Fruit fly (Drosophila melanogaster) whole organism, embryonic: ENCODE measurements around the gene qjt.

ENCODE experiments used
- CG18619 ChIP-seq: fragments of 200-800 bp; sonication (Bioruptor generic); optimal IDR thresholded peaks from 3 replicates; lab custom pipeline; 2017; ENCODE audit warnings: missing biosample characterization, mild to moderate bottlenecking, missing genetic modification characterization
- CG8281 ChIP-seq: fragments of 200-800 bp; sonication (Bioruptor generic); optimal IDR thresholded peaks from 2 replicates; lab custom pipeline; 2018; ENCODE audit warnings: missing biosample characterization, mild to moderate bottlenecking, missing genetic modification characterization, moderate library complexity
- CG8765 ChIP-seq: fragments of 200-800 bp; sonication (Bioruptor generic); IDR thresholded peaks from 2 replicates; pipeline ENCODE4 v1.3.6; 2022; ENCODE audit warnings: missing biosample characterization, missing genetic modification characterization
- Ets65A ChIP-seq: fragments of 200-800 bp; sonication (Bioruptor generic); peaks from one replicate; lab custom pipeline; 2016; ENCODE audit warnings: missing biosample characterization, missing genetic modification characterization
- Optix ChIP-seq: fragments of 200-800 bp; sonication (Bioruptor generic); IDR thresholded peaks from 3 replicates; pipeline ENCODE4 v1.3.6; 2022; ENCODE audit warnings: missing biosample characterization, missing genetic modification characterization
- cg ChIP-seq: fragments of 200-800 bp; sonication (Bioruptor generic); optimal IDR thresholded peaks from 3 replicates; lab custom pipeline; 2019; ENCODE audit warnings: missing biosample characterization, mild to moderate bottlenecking, missing genetic modification characterization, moderate library complexity
- odd ChIP-seq: fragments of 200-800 bp; sonication (Bioruptor generic); optimal IDR thresholded peaks from 2 replicates; lab custom pipeline; 2017; ENCODE audit warnings: missing biosample characterization, mild to moderate bottlenecking, missing genetic modification characterization

DNA sequence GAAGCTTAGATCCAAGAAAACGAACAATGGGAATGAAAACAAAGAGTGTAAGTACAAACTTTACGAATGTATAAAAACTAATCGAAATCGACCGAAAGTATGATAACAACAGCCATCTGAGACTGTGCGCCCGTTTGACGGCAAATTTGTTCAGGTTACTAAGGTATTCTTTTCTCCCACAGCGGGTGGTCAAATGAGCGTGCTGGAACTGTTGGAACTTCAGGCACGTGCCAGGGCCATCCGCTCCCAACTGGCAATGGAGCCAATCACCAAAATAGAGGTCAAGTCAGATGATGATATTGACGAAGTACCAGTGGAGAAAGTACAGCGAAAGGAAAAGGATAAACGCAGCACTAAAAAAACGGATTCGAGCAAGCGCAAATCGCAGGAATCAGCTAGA, 42.6 kb upstream of the qjt start, which contains the start of gene CG12229:
- no peak for TF ChIP-seq cg (GFP tag; lab: Kevin White, UChicago)
- no peak for TF ChIP-seq CG18619 (GFP tag; lab: Kevin White, UChicago)
- TF ChIP-seq CG8765 (GFP tag; lab: Robert Waterston, UW) = no peak
- TF ChIP-seq Optix (GFP tag; lab: Robert Waterston, UW) = no peak
- TF ChIP-seq CG8281 (tag; lab: Kevin White, UChicago) = no peak
- TF ChIP-seq Ets65A (GFP tag; lab: Kevin White, UChicago) = no peak
- TF ChIP-seq odd (GFP tag; lab: Kevin White, UChicago) = no peak
